Fruit fly (Drosophila melanogaster) whole organism, adult: Measurements from ENCODE around the gene CG6527.

Experiments used
- CG11617 ChIP-seq: fragments of 200-800 bp; sonication (Bioruptor generic); optimal IDR thresholded peaks from 2 replicates; lab custom pipeline; 2017; ENCODE audit warnings: mild to moderate bottlenecking, missing biosample characterization, missing genetic modification reagents, missing genetic modification characterization
- CG12768 ChIP-seq: fragments of 200-800 bp; sonication (Bioruptor generic); optimal IDR thresholded peaks from 2 replicates; lab custom pipeline; 2017; ENCODE audit warnings: missing biosample characterization, missing genetic modification characterization, mild to moderate bottlenecking, moderate library complexity, missing genetic modification reagents
- CG33017 ChIP-seq: fragments of 200-800 bp; sonication (Bioruptor generic); optimal IDR thresholded peaks from 2 replicates; lab custom pipeline; 2018; ENCODE audit warnings: missing biosample characterization, mild to moderate bottlenecking, missing genetic modification characterization, moderate library complexity
- CG7045 ChIP-seq: fragments of 200-800 bp; sonication (Bioruptor generic); optimal IDR thresholded peaks from 2 replicates; lab custom pipeline; 2017; ENCODE audit warnings: missing biosample characterization, mild to moderate bottlenecking, missing genetic modification characterization
- Crg-1 ChIP-seq: fragments of 200-800 bp; sonication (Bioruptor generic); optimal IDR thresholded peaks from 2 replicates; lab custom pipeline; 2016; ENCODE audit warnings: missing biosample characterization, missing genetic modification characterization
- Mnt ChIP-seq: fragments of 200-800 bp; sonication (Bioruptor generic); optimal IDR thresholded peaks from 2 replicates; lab custom pipeline; 2016; ENCODE audit warnings: missing biosample characterization, mild to moderate bottlenecking, missing genetic modification characterization
- bab1 ChIP-seq: fragments of 200-800 bp; sonication (Bioruptor generic); optimal IDR thresholded peaks from 3 replicates; lab custom pipeline; 2019; ENCODE audit warnings: missing biosample characterization, mild to moderate bottlenecking, missing genetic modification characterization, moderate library complexity
- cic ChIP-seq: fragments of 200-800 bp; sonication (Bioruptor generic); optimal IDR thresholded peaks from 2 replicates; lab custom pipeline; 2017; ENCODE audit warnings: missing biosample characterization, mild to moderate bottlenecking, missing genetic modification characterization, moderate library complexity
- cnc ChIP-seq, 2 experiments: fragments of >200 bp; optimal IDR thresholded peaks; 2 replicates each; lab custom pipeline; 2017
- kay ChIP-seq: fragments of 200-800 bp; sonication (Bioruptor generic); peaks from one replicate; lab custom pipeline; 2016; ENCODE audit warnings: missing biosample characterization, missing genetic modification characterization, borderline replicate concordance
- ovo ChIP-seq: fragments of 200-800 bp; sonication (Bioruptor generic); optimal IDR thresholded peaks from 2 replicates; lab custom pipeline; 2016; ENCODE audit warnings: missing biosample characterization, missing genetic modification characterization
- pad ChIP-seq: fragments of 200-800 bp; sonication (Bioruptor generic); optimal IDR thresholded peaks from 3 replicates; lab custom pipeline; 2017; ENCODE audit warnings: missing biosample characterization, missing genetic modification characterization, mild to moderate bottlenecking, moderate library complexity, missing genetic modification reagents
- tj ChIP-seq: fragments of 200-800 bp; sonication (Bioruptor generic); optimal IDR thresholded peaks from 3 replicates; lab custom pipeline; 2017; ENCODE audit warnings: missing biosample characterization, mild to moderate bottlenecking, missing genetic modification characterization, moderate library complexity
- toe ChIP-seq: fragments of 200-800 bp; sonication (Bioruptor generic); optimal IDR thresholded peaks from 2 replicates; lab custom pipeline; 2016; ENCODE audit warnings: missing biosample characterization, missing genetic modification characterization

CG6527 gene

dm6 chr3L:10515785-10516706, 42.8 kb downstream of the CG6527 start:
- TF ChIP-seq Mnt (GFP tag; lab: Kevin White, UChicago), result peak; percentile 41
- TF ChIP-seq ovo (GFP tag; lab: Kevin White, UChicago), result peak; percentile 19
- peak; percentile 55 for TF ChIP-seq kay
- no peak for TF ChIP-seq CG12768 (GFP tag; lab: Kevin White, UChicago)
- no peak for TF ChIP-seq Crg-1 (GFP tag; lab: Kevin White, UChicago)
- peak; percentile 39 for TF ChIP-seq bab1 (GFP tag; lab: Kevin White, UChicago)
- no peak for TF ChIP-seq toe (GFP tag; lab: Kevin White, UChicago)
- TF ChIP-seq tj, result peak; percentile 20
- peak; percentile 32 for TF ChIP-seq CG11617 (GFP tag; lab: Kevin White, UChicago)
- TF ChIP-seq CG33017 (tag; lab: Kevin White, UChicago), result no peak

- TF ChIP-seq CG11617 (GFP tag; lab: Kevin White, UChicago) (no peak), cic (no peak), CG7045 (GFP tag; lab: Kevin White, UChicago) (no peak), bab1 (GFP tag; lab: Kevin White, UChicago) (no peak), kay (no peak), ovo (GFP tag; lab: Kevin White, UChicago) (no peak), pad (no peak), tj (no peak)
Observed at dm6 chr3L:10514829-10515228, 44.1 kb downstream of the CG6527 start.

dm6 chr3L:10513412-10513811, 45.5 kb downstream of the CG6527 start:
- TF ChIP-seq cnc (optimal IDR thresholded peaks at IDR 0.05; lab: Kevin White, UChicago), result no peak
- TF ChIP-seq Crg-1 (GFP tag; lab: Kevin White, UChicago), result no peak
- no peak for TF ChIP-seq pad

- no peak for TF ChIP-seq kay
Observed at dm6 chr3L:10507971-10508370, 50.9 kb downstream of the CG6527 start.
